Worm (Caenorhabditis elegans) whole organism, late embryonic: ENCODE results near the gene nhr-132.

Experiments used
- C08G9.2 ChIP-seq: sonication (generic microtip); optimal IDR thresholded peaks from 2 replicates; lab custom pipeline; 2016; ENCODE audit warnings: mild to moderate bottlenecking, missing genetic modification characterization, moderate library complexity, missing compliant biosample characterization
- C38D4.7 ChIP-seq: fragments of 200-800 bp; sonication (Bioruptor generic); optimal IDR thresholded peaks from 2 replicates; lab custom pipeline; 2018; ENCODE audit warnings: mild to moderate bottlenecking, missing genetic modification characterization, moderate library complexity, missing compliant biosample characterization
- dve-1 ChIP-seq: sonication (generic microtip); optimal IDR thresholded peaks from 2 replicates; lab custom pipeline; 2017; ENCODE audit warnings: antibody characterized with exemption, mild to moderate bottlenecking, missing genetic modification characterization, missing compliant biosample characterization
- eyg-1 ChIP-seq: sonication (generic microtip); optimal IDR thresholded peaks from 2 replicates; lab custom pipeline; 2016; ENCODE audit warnings: missing genotype, missing genetic modification characterization, missing compliant biosample characterization
- hlh-15 ChIP-seq: sonication (generic microtip); optimal IDR thresholded peaks from 2 replicates; lab custom pipeline; 2016; ENCODE audit warnings: missing genetic modification characterization, missing compliant biosample characterization
- hlh-30 ChIP-seq: sonication (generic microtip); optimal IDR thresholded peaks from 2 replicates; lab custom pipeline; 2017; ENCODE audit warnings: antibody characterized with exemption, missing genetic modification characterization, missing compliant biosample characterization; ENCODE audit not compliant: insufficient read depth
- pqm-1 ChIP-seq: sonication (generic microtip); optimal IDR thresholded peaks from 2 replicates; lab custom pipeline; 2016; ENCODE audit warnings: missing genetic modification characterization, missing compliant biosample characterization
- rnt-1 ChIP-seq: sonication (generic microtip); optimal IDR thresholded peaks from 2 replicates; lab custom pipeline; 2016; ENCODE audit warnings: missing genetic modification characterization, missing compliant biosample characterization
- syd-9 ChIP-seq: sonication (generic microtip); optimal IDR thresholded peaks from 2 replicates; lab custom pipeline; 2016; ENCODE audit warnings: mild to moderate bottlenecking, missing genetic modification characterization, moderate library complexity, missing compliant biosample characterization
- ttx-3 ChIP-seq: sonication (generic microtip); optimal IDR thresholded peaks from 2 replicates; lab custom pipeline; 2016; ENCODE audit warnings: missing genetic modification reagents, missing genetic modification characterization, missing compliant biosample characterization
- unc-55 ChIP-seq: sonication (generic microtip); optimal IDR thresholded peaks from 2 replicates; lab custom pipeline; 2017; ENCODE audit warnings: missing biosample characterization, missing genetic modification reagents, missing genetic modification characterization

ce11 chrV:486684-487083 is 47.6 kb upstream of the nhr-132 start, which contains the start of gene nhr-211:
- no peak for TF ChIP-seq unc-55
- no peak for TF ChIP-seq syd-9 (tag; lab: Kevin White, UChicago)
- TF ChIP-seq eyg-1 (tag; lab: Kevin White, UChicago): no peak
- TF ChIP-seq hlh-30: no peak
- TF ChIP-seq hlh-15 (tag; lab: Kevin White, UChicago): no peak
- TF ChIP-seq C38D4.7 (GFP tag; lab: Kevin White, UChicago): no peak
- TF ChIP-seq C08G9.2 (tag; lab: Kevin White, UChicago): no peak
- TF ChIP-seq dve-1 (tag; lab: Kevin White, UChicago): no peak
- no peak for TF ChIP-seq rnt-1 (tag; lab: Kevin White, UChicago)
- TF ChIP-seq ttx-3 (tag; lab: Kevin White, UChicago): no peak
- no peak for TF ChIP-seq pqm-1 (tag; lab: Kevin White, UChicago)
